Fruit fly (Drosophila melanogaster) whole organism: ENCODE data around the gene Polr3I.

Experiments used
- CG8478 ChIP-seq: fragments of >200 bp; optimal IDR thresholded peaks from 2 replicates; lab custom pipeline; 2018; ENCODE audit warnings: inconsistent platforms
- Dll ChIP-seq: fragments of >200 bp; optimal IDR thresholded peaks from 2 replicates; lab custom pipeline; 2017
- EcR ChIP-seq, 2 experiments: fragments of >200 bp; optimal IDR thresholded peaks; 2 replicates each; lab custom pipeline; 2017; ENCODE audit warnings: missing biosample characterization in 2 of 2, missing genetic modification characterization in 2 of 2, missing genetic modification reagents in 2 of 2
- pan ChIP-seq: fragments of >200 bp; optimal IDR thresholded peaks from 2 replicates; lab custom pipeline; 2017
- psq ChIP-seq: fragments of >200 bp; optimal IDR thresholded peaks from 2 replicates; lab custom pipeline; 2017
- usp ChIP-seq: fragments of >200 bp; optimal IDR thresholded peaks from 2 replicates; lab custom pipeline; 2017; ENCODE audit warnings: missing biosample characterization, missing genetic modification characterization, mixed read lengths

The Polr3I gene

DNA sequence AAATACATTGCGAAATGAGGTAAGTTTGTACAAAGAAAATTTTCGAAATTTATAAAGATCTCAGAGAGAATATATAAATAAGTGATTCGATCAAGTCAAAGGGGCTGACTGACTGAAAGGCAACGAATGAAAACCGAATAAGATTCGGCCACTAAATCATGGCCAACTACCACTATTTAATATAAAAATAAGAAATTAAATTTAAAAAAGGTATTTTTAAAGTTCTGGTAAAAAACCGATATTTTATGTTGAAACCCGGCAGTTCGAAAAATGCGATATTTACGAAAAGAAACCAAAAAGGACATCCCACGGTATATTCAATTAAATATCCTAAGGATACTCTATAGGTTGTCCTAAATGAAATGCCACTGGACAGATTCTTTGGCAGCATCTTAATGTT, 12.7 kb downstream of the Polr3I start, which contains the start of gene CG33252:
TSS of gene CG33252 (minus strand) at position 101 of the 400 bp plus-strand sequence.
- TF ChIP-seq pan (lab: Kevin White, UChicago) (no peak), psq (no peak), EcR (GFP tag; optimal IDR thresholded peaks at IDR 0.05; lab: Kevin White, UChicago) (no peak), CG8478 (lab: Kevin White, UChicago) (no peak), usp (GFP tag; lab: Kevin White, UChicago) (no peak), Dll (lab: Kevin White, UChicago) (no peak)

DNA sequence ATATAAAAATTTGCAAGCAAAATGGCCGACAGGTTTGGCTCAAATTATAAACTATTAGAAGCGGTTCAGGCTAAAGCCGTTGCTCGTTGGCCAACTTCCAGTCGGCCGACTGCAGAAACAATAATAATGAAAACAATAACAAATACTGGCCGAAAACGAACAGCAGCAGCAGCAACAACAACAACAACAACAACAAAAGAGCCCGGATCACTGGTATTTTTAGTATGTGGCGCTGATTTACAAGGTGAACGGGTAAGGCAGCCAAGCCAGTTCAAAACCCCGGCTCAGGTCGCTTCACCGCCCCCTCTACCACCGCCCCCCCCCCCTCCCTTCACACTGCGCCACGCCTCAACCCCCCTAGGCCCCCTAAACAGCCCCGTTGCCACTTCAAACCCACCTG, 15.9 kb downstream of the Polr3I start:
- TF ChIP-seq psq: no peak
- TF ChIP-seq usp (GFP tag; lab: Kevin White, UChicago): no peak
- no peak for TF ChIP-seq CG8478 (lab: Kevin White, UChicago)
- TF ChIP-seq EcR (GFP tag; optimal IDR thresholded peaks at IDR 0.05; lab: Kevin White, UChicago): no peak
- no peak for TF ChIP-seq pan (lab: Kevin White, UChicago)
- no peak for TF ChIP-seq Dll (lab: Kevin White, UChicago)

DNA sequence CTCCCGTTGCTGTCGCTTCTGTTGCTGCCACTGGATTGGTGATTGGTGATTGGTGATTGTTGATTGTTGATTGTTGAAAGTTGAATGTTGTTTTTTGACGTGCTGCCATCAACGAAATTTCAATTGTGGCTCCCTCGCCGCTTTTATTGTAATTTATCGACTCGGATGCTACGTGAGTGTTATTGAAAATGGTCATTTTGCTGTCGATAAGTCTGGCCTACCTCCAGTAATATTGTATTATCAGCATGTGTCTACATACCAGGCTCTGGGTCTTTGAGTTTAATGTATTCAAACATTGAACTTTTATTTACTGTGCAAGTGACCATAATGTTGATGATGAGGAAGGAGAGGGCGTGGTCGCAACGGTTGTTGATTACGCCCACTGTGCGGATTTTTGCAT, 18.1 kb downstream of the Polr3I start:
- TF ChIP-seq usp (GFP tag; lab: Kevin White, UChicago): no peak
- no peak for TF ChIP-seq Dll (lab: Kevin White, UChicago)
- TF ChIP-seq EcR (GFP tag; optimal IDR thresholded peaks at IDR 0.05; lab: Kevin White, UChicago): no peak
- TF ChIP-seq CG8478 (lab: Kevin White, UChicago): no peak
- TF ChIP-seq pan (lab: Kevin White, UChicago): no peak
- TF ChIP-seq psq: no peak

DNA sequence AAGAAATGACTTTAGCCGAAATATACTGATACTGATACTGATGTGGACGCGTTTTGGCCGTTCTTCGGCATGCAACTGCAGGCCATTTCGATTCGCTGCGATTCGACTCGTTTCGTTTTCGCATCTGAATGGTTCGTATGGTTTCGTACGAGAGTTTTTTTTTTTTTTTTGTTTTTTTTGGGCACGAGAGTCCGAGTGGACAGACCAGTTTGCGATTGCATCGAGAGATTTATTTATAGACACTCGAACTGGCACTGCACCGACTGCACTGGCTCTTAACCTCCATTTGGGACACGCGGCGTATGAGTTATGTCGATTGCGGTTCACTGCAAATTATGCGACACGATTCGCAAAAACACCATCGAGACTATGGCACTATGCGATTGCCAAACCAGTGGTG, 21.7 kb downstream of the Polr3I start:
- no peak for TF ChIP-seq psq
- no peak for TF ChIP-seq usp (GFP tag; lab: Kevin White, UChicago)
- TF ChIP-seq CG8478 (lab: Kevin White, UChicago): no peak
- TF ChIP-seq EcR (GFP tag; optimal IDR thresholded peaks at IDR 0.05; lab: Kevin White, UChicago): no peak
- no peak for TF ChIP-seq pan (lab: Kevin White, UChicago)
- TF ChIP-seq Dll (lab: Kevin White, UChicago): no peak

DNA sequence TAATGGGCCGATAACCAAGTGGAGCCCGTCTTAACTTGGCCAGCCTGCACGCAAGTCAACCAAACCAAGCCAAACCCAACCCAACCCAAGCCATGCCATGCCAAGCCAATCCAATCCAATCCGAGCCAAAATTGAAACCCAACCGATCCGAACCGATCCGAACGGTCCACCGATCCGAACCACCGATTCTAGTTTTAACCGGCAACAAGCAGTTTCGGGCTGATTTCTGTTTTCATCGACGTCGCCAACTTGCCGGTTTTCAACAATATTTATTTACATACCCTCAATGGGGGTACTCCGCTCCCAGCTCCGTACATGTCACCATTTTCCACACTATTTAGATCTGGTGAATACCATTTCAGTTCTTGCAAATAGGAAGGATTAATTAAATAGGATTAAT, 22.6 kb downstream of the Polr3I start:
- no peak for TF ChIP-seq EcR (GFP tag; optimal IDR thresholded peaks at IDR 0.05; lab: Kevin White, UChicago)
- no peak for TF ChIP-seq Dll (lab: Kevin White, UChicago)
- TF ChIP-seq psq: no peak

DNA sequence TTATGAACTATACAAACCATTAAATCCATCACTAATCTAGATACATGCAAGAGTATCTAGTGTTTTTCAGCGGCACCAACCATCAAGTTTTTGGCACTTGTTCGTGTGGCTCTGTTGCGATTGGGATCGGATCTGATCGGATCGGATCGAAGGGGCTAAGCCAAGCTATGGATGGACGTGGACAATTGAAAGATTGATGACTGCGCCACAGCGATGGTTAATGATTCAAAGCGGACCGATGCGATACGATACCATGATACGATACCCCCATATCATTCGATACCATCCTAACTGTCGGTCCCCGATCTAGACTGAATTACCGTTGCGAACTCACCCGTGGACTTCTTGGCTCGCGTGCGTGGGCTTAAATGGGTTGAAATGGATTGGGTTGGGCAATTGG, 23.3 kb downstream of the Polr3I start:
- TF ChIP-seq psq (no peak), CG8478 (lab: Kevin White, UChicago) (no peak), usp (GFP tag; lab: Kevin White, UChicago) (no peak), Dll (lab: Kevin White, UChicago) (no peak), EcR (GFP tag; optimal IDR thresholded peaks at IDR 0.05; lab: Kevin White, UChicago) (no peak), pan (lab: Kevin White, UChicago) (no peak)

DNA sequence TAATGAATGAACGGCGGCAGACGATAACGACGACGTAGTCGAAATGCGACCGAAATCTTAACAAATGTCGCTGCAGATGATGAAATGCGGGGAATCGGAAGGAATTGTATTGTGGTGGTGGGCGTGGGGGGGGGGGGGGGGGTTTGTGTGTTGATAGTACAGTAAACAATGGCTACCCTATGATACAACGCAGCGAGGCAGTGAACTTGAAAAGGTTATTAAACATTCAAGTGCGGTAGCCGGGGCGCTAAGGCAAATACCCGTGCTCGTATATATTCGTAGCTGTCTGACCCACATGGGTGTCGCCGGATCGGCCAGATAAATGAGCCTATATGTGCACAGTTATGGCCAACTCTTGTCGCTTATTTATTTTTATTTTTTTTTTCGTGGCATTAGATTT, 24.9 kb downstream of the Polr3I start:
- TF ChIP-seq pan (lab: Kevin White, UChicago): no peak
- no peak for TF ChIP-seq Dll (lab: Kevin White, UChicago)
- TF ChIP-seq CG8478 (lab: Kevin White, UChicago): no peak
- TF ChIP-seq psq: no peak
- no peak for TF ChIP-seq EcR (GFP tag; optimal IDR thresholded peaks at IDR 0.05; lab: Kevin White, UChicago)
- TF ChIP-seq usp (GFP tag; lab: Kevin White, UChicago): no peak

DNA sequence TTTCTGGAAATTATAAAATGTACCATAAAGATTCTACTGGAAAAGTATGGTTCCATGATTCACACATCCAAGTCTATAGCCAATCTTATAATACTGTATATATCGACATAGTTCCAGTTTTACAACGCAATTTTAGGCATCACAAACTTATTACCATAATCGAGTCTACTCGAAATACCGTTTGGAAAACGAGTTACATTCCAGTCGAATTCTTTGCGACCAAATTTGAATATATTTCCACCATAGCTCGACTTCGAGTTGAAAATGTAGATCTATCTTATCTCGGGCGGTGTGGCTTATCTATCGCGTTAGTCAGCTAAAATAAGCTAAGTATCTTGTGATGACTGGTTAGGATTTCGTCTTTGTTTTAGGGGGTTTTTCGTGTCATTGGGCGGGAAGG, 25.5 kb downstream of the Polr3I start:
- TF ChIP-seq Dll (lab: Kevin White, UChicago) (no peak), pan (lab: Kevin White, UChicago) (no peak), CG8478 (lab: Kevin White, UChicago) (no peak), usp (GFP tag; lab: Kevin White, UChicago) (no peak), psq (no peak), EcR (GFP tag; optimal IDR thresholded peaks at IDR 0.05; lab: Kevin White, UChicago) (no peak)

DNA sequence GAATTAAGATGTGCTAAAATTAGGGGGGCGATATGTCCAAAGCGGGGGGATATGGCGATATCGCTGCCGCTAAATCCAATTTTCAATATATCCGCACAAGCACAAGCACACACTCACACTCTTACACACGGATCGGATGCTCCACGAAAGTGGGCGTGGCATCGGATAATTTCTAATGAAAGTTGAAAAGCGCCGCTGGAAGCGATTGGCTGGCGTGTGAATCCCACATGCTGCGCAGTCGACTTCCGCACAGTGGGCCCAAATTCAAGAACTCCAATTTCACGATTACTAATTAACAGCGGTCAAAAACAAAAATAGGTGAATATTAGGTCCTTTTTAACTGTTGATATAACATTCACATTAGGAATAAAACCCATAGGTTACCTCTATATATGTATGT, 27.6 kb downstream of the Polr3I start:
- TF ChIP-seq pan (lab: Kevin White, UChicago): no peak
- no peak for TF ChIP-seq EcR (GFP tag; optimal IDR thresholded peaks at IDR 0.05; lab: Kevin White, UChicago)
- TF ChIP-seq psq: no peak
- TF ChIP-seq usp (GFP tag; lab: Kevin White, UChicago): no peak
- no peak for TF ChIP-seq Dll (lab: Kevin White, UChicago)
- TF ChIP-seq CG8478 (lab: Kevin White, UChicago): no peak

DNA sequence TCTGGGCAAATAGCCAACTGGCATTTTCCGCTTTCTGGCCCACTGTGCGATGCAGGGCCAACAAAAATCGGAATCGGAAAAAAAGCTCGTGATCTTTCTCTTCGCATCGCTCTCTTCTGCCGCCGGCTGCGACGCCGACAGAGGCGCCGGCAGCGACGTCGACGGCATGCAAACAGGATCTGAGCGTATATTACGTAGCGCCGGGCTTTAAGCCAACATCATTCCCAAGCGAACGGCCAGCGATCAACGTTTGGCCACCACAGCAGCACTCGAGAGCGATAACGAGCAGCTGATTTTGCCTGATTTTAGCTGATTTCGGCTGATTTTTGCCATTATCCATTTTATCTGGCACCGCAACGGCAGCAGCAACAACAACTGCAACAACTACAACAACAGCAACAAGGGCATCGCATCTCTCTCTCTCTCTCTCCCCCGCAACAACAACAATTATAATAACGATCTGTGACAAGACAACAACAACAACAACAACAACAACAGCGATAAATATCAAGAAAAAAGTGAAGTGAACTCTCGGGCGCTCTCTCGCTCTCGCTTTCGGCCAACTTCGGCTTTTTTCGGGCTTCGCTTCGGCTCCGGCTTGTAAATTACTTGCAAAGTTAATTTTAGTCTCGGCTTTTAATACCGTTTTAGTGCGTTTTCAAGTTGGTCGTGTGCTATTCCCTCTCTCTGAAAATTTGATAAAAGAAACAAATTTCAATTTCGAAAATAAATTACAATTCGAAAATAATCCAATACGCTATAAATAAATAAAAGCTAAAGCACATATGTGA, 28.8 kb downstream of the Polr3I start, which contains the start of gene CG4928:
TSS of gene CG4928 (plus strand) at position 216 of the 791 bp plus-strand sequence.
- TF ChIP-seq psq (no peak), Dll (lab: Kevin White, UChicago) (no peak), EcR (GFP tag; optimal IDR thresholded peaks at IDR 0.05; lab: Kevin White, UChicago) (no peak), pan (lab: Kevin White, UChicago) (no peak), usp (GFP tag; lab: Kevin White, UChicago) (no peak), CG8478 (lab: Kevin White, UChicago) (no peak)

DNA sequence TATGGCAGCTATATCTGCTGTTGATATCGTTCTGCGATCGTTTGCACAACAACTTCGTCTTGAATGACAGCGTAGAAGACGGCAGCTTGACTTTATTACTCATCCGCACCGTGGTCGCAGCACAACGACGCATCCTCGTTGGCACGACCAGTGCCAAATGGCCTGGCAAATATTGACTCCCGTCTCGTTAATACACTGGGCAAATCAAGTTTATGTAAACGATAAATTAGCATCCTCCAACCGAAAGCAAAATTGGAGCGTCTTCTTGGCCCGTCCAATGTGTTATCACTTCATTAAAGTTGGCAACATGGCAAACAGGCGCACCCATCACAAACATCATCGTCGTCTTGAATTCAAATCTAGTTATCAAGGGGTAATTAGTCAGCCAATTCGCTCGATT, 33.1 kb downstream of the Polr3I start:
- TF ChIP-seq Dll (lab: Kevin White, UChicago) (no peak), pan (lab: Kevin White, UChicago) (no peak), EcR (GFP tag; optimal IDR thresholded peaks at IDR 0.05; lab: Kevin White, UChicago) (no peak), CG8478 (lab: Kevin White, UChicago) (no peak), usp (GFP tag; lab: Kevin White, UChicago) (no peak), psq (no peak)
